Worm (Caenorhabditis elegans): ENCODE data around the gene C06H5.12.
"Not testable (repeated sequence)": the region's sequence is repeated elsewhere in the genome, so short reads cannot be mapped to it uniquely, and the experiment has no call there.

DNA sequence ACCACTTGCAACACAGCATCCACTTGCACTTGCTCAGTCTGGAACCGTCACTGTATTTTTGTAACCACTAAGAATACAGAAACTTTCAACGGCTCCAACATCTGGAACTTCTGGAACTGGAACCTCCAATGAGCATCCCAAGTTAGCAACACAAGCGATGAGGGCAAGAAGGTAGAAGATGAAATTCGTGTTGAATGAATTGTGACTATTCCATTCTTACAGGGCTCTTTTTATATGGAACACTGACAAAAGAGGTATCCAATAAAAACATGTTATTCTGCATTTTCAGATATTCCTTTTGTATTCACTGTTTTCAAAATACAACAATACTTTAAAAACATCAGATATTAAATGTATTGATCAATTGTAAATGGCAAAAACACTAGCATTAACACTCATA lies 626 bp upstream of the C06H5.12 start, which contains the start of gene C06H5.11:
- not testable (repeated sequence) for TF ChIP-seq pha-4 (tag; optimal IDR thresholded peaks at IDR 0.05); nhr-12 (tag; optimal IDR thresholded peaks at IDR 0.05); blmp-1 (tag; optimal IDR thresholded peaks at IDR 0.05); ces-1 (GFP tag; optimal IDR thresholded peaks at IDR 0.05); M03D4.4 (tag; optimal IDR thresholded peaks at IDR 0.05); ztf-11 (tag; optimal IDR thresholded peaks at IDR 0.05); nhr-76 (tag; optimal IDR thresholded peaks at IDR 0.05); lsy-2 (tag; optimal IDR thresholded peaks at IDR 0.05); nhr-28 (tag; optimal IDR thresholded peaks at IDR 0.05)

Data from whole organism, mixed stage, embryonic.